Worm (Caenorhabditis elegans) whole organism, L3 larva: ENCODE measurements around the gene F02A9.7.

ENCODE experiments used
- egl-27 ChIP-seq: sonication (generic microtip); optimal IDR thresholded peaks from 4 replicates; lab custom pipeline; 2017; ENCODE audit warnings: missing biosample characterization, missing genetic modification reagents, missing genetic modification characterization
- elt-3 ChIP-seq, 3 experiments: fragments of 150-350 bp in 1 of 3; sonication (generic microtip) in 2 of 3; optimal IDR thresholded peaks; 2 replicates in 2 of 3; 4 replicates in 1 of 3; lab custom pipeline; 2014 to 2017; ENCODE audit warnings: missing biosample characterization in 3 of 3, missing genetic modification characterization in 3 of 3
- lsy-12 ChIP-seq: sonication (generic microtip); optimal IDR thresholded peaks from 2 replicates; lab custom pipeline; 2016; ENCODE audit warnings: mild to moderate bottlenecking, missing genetic modification characterization, missing compliant biosample characterization
- nhr-237 ChIP-seq: fragments of 150-350 bp; optimal IDR thresholded peaks from 2 replicates; lab custom pipeline; 2014; ENCODE audit warnings: missing biosample characterization, missing genetic modification characterization
- nhr-67 ChIP-seq: fragments of 150-350 bp; optimal IDR thresholded peaks from 2 replicates; lab custom pipeline; 2014; ENCODE audit warnings: missing biosample characterization, missing genetic modification characterization
- pqm-1 ChIP-seq: fragments of 150-350 bp; optimal IDR thresholded peaks from 2 replicates; lab custom pipeline; 2017; ENCODE audit warnings: missing biosample characterization, missing genetic modification characterization, inconsistent platforms
- sea-2 ChIP-seq: fragments of 150-350 bp; sonication (generic microtip); optimal IDR thresholded peaks from 4 replicates; lab custom pipeline; 2014; ENCODE audit warnings: missing biosample characterization, missing genetic modification reagents, missing genetic modification characterization
- snpc-4 ChIP-seq: fragments of 150-350 bp; optimal IDR thresholded peaks from 2 replicates; lab custom pipeline; 2014; ENCODE audit warnings: missing biosample characterization, missing genetic modification characterization

DNA sequence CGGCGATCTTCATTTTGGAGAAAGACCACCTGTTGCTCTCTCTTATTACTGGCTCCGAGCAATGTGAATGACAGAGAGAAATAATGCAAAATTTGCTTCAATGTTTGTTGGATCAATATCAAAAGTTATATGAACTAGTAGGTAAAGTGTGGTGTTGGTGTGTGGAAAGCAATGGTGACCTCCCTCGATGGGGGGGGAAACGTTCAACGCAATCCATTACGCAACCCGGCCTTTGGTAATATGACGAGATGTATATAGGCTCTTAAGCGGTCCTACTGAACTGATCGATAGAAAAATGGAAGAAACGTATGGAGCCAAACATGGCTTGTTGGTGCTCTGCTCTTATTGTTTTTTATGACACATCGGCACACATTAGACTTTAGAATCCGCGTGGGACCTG lies 34.3 kb upstream of the F02A9.7 start:
- no peak for TF ChIP-seq sea-2 (GFP tag; lab: Kevin White, UChicago)
- no peak for TF ChIP-seq snpc-4
- no peak for TF ChIP-seq egl-27
- TF ChIP-seq nhr-67 (tag; lab: Kevin White, UChicago) = no peak
- TF ChIP-seq elt-3 (tag; optimal IDR thresholded peaks at IDR 0.05; lab: Kevin White, UChicago) = no peak
- TF ChIP-seq lsy-12 (tag; lab: Kevin White, UChicago) = no peak
- no peak for TF ChIP-seq pqm-1 (tag; lab: Kevin White, UChicago)
- TF ChIP-seq nhr-237 (tag; lab: Kevin White, UChicago) = no peak
